Worm (Caenorhabditis elegans) whole organism, L4/young adult: ENCODE data around the gene mip-2.

Source experiments
- W03F9.2 ChIP-seq: fragments of 150-350 bp; optimal IDR thresholded peaks from 2 replicates; lab custom pipeline; 2014; ENCODE audit warnings: missing biosample characterization, missing genetic modification characterization
- dao-5 ChIP-seq: sonication (generic microtip); optimal IDR thresholded peaks from 2 replicates; lab custom pipeline; 2016; ENCODE audit warnings: missing genotype, missing genetic modification characterization, moderate library complexity, missing compliant biosample characterization
- him-1 ChIP-seq: sonication (generic microtip); optimal IDR thresholded peaks from 2 replicates; lab custom pipeline; 2016; ENCODE audit warnings: missing genotype, missing genetic modification reagents, missing genetic modification characterization, missing compliant biosample characterization

mip-2 gene

ce11 chrV:13627103-13627623, 44.6 kb downstream of the mip-2 start, which contains the start of gene sde-2:
sde-2 (plus strand) TSS chrV:13627573.
- TF ChIP-seq W03F9.2 (tag; lab: Kevin White, UChicago): no peak
- no peak for TF ChIP-seq dao-5 (tag; lab: Kevin White, UChicago)
- no peak for TF ChIP-seq him-1 (tag; lab: Kevin White, UChicago)

ce11 chrV:13625517-13626097, 46.2 kb downstream of the mip-2 start, which contains the start of the genes nduv-2 and F53F4.12:
nduv-2 (minus strand) TSS chrV:13625567.
F53F4.12 (plus strand) TSS chrV:13626047.
- no peak for TF ChIP-seq dao-5 (tag; lab: Kevin White, UChicago)
- no peak for TF ChIP-seq W03F9.2 (tag; lab: Kevin White, UChicago)
- no peak for TF ChIP-seq him-1 (tag; lab: Kevin White, UChicago)

ce11 chrV:13624424-13624823, 47.3 kb downstream of the mip-2 start, which contains the start of gene F53F4.11:
F53F4.11 (minus strand) TSS chrV:13624524.
- no peak for TF ChIP-seq W03F9.2 (tag; lab: Kevin White, UChicago)
- no peak for TF ChIP-seq him-1 (tag; lab: Kevin White, UChicago)
- TF ChIP-seq dao-5 (tag; lab: Kevin White, UChicago): no peak

- TF ChIP-seq dao-5 (tag; lab: Kevin White, UChicago) (no peak), W03F9.2 (tag; lab: Kevin White, UChicago) (no peak), him-1 (tag; lab: Kevin White, UChicago) (no peak)
Measured at ce11 chrV:13621720-13622119, 50.0 kb downstream of the mip-2 start, which contains the start of gene F53F4.16. F53F4.16 (minus strand) TSS chrV:13621820.

- TF ChIP-seq W03F9.2 (tag; lab: Kevin White, UChicago) (no peak), dao-5 (tag; lab: Kevin White, UChicago) (no peak), him-1 (tag; lab: Kevin White, UChicago) (no peak)
Measured at ce11 chrV:13620676-13621075, 51.1 kb downstream of the mip-2 start, which contains the start of gene F53F4.15. F53F4.15 (plus strand) TSS chrV:13620976.

- TF ChIP-seq W03F9.2 (tag; lab: Kevin White, UChicago): no peak
- TF ChIP-seq him-1 (tag; lab: Kevin White, UChicago): no peak
- no peak for TF ChIP-seq dao-5 (tag; lab: Kevin White, UChicago)
Measured at ce11 chrV:13619752-13620151, 52.0 kb downstream of the mip-2 start, which contains the start of gene srd-11. srd-11 (minus strand) TSS chrV:13619852.
